Fruit fly (Drosophila melanogaster) whole organism, embryonic: ENCODE results near the gene CG31029.

Source experiments
- Aef1 ChIP-seq: fragments of 200-800 bp; sonication (Bioruptor generic); IDR thresholded peaks from 3 replicates; pipeline ENCODE4 v1.3.6; 2022; ENCODE audit warnings: missing biosample characterization, missing genetic modification characterization
- Atf6 ChIP-seq: fragments of 200-800 bp; sonication (Bioruptor generic); IDR thresholded peaks from 2 replicates; pipeline ENCODE4 v1.3.6; 2022; ENCODE audit warnings: missing biosample characterization, missing genetic modification characterization
- Awh ChIP-seq: fragments of 200-800 bp; sonication (Bioruptor generic); IDR thresholded peaks from 2 replicates; pipeline ENCODE4, ENCODE4 v1.3.6; 2022; ENCODE audit warnings: missing biosample characterization, missing genetic modification characterization
- Blimp-1 ChIP-seq: fragments of 200-800 bp; sonication (Bioruptor generic); optimal IDR thresholded peaks from 3 replicates; lab custom pipeline; 2018; ENCODE audit warnings: missing biosample characterization, missing genetic modification characterization, mild to moderate bottlenecking, moderate library complexity, missing genetic modification reagents
- CG1529 ChIP-seq: fragments of 200-800 bp; sonication (Bioruptor generic); optimal IDR thresholded peaks from 3 replicates; lab custom pipeline; 2018; ENCODE audit warnings: missing biosample characterization, missing genetic modification characterization
- CG15601 ChIP-seq: fragments of 200-800 bp; sonication (Bioruptor generic); optimal IDR thresholded peaks from 3 replicates; lab custom pipeline; 2019; ENCODE audit warnings: missing biosample characterization, mild to moderate bottlenecking, missing genetic modification characterization, moderate library complexity
- CG18011 ChIP-seq: fragments of 200-800 bp; sonication (Bioruptor generic); optimal IDR thresholded peaks from 2 replicates; lab custom pipeline; 2017; ENCODE audit warnings: missing biosample characterization, missing genetic modification characterization, mild to moderate bottlenecking, moderate library complexity, missing genotype
- CG1832 ChIP-seq: fragments of 200-800 bp; sonication (Bioruptor generic); optimal IDR thresholded peaks from 2 replicates; lab custom pipeline; 2017; ENCODE audit warnings: missing biosample characterization, mild to moderate bottlenecking, missing genetic modification characterization, inconsistent platforms
- CG2199 ChIP-seq: fragments of 200-800 bp; sonication (Bioruptor generic); IDR thresholded peaks from 3 replicates; pipeline ENCODE4 v1.3.6; 2022; ENCODE audit warnings: missing biosample characterization, missing genetic modification characterization
- CG31365 ChIP-seq: fragments of 200-800 bp; sonication (Bioruptor generic); optimal IDR thresholded peaks from 2 replicates; lab custom pipeline; 2018; ENCODE audit warnings: missing biosample characterization, mild to moderate bottlenecking, missing genetic modification characterization
- CG32532 ChIP-seq: fragments of 200-800 bp; sonication (Bioruptor generic); IDR thresholded peaks from 2 replicates; pipeline ENCODE4 v1.3.6; 2022; ENCODE audit warnings: missing biosample characterization, missing genetic modification characterization
- CG3726 ChIP-seq: fragments of 200-800 bp; sonication (Bioruptor generic); IDR thresholded peaks from 3 replicates; pipeline ENCODE4, ENCODE4 v1.3.6; 2022; ENCODE audit warnings: missing biosample characterization, missing genetic modification characterization
- CG42726 ChIP-seq: fragments of 200-800 bp; sonication (Bioruptor generic); IDR thresholded peaks from 2 replicates; pipeline ENCODE4 v1.3.6; 2022; ENCODE audit warnings: missing biosample characterization, missing genetic modification characterization; ENCODE audit not compliant: partially characterized antibody
- CG6254 ChIP-seq: fragments of 200-800 bp; sonication (Bioruptor generic); optimal IDR thresholded peaks from 3 replicates; lab custom pipeline; 2017; ENCODE audit warnings: mild to moderate bottlenecking, missing biosample characterization, missing genetic modification reagents, missing genetic modification characterization
- CG6654 ChIP-seq: fragments of 200-800 bp; sonication (Bioruptor generic); optimal IDR thresholded peaks from 2 replicates; lab custom pipeline; 2017; ENCODE audit warnings: missing biosample characterization, mild to moderate bottlenecking, missing genetic modification characterization
- CG6791 ChIP-seq: fragments of 200-800 bp; sonication (Bioruptor generic); IDR thresholded peaks from 3 replicates; pipeline ENCODE4 v1.3.6; 2022; ENCODE audit warnings: missing biosample characterization, missing genetic modification characterization; ENCODE audit not compliant: partially characterized antibody
- CG7987 ChIP-seq: fragments of 200-800 bp; sonication (Bioruptor generic); optimal IDR thresholded peaks from 2 replicates; lab custom pipeline; 2018; ENCODE audit warnings: missing biosample characterization, mild to moderate bottlenecking, missing genetic modification characterization, moderate library complexity
- CG8290 ChIP-seq, 3 experiments: fragments of 200-800 bp; sonication (Bioruptor generic); optimal IDR thresholded peaks; 2 replicates each; lab custom pipeline; 2016 to 2019; ENCODE audit warnings: missing biosample characterization in 3 of 3, missing genetic modification characterization in 3 of 3, mild to moderate bottlenecking in 2 of 3, moderate library complexity in 1 of 3
- CG9727 ChIP-seq: fragments of 200-800 bp; sonication (Bioruptor generic); optimal IDR thresholded peaks from 3 replicates; lab custom pipeline; 2017; ENCODE audit warnings: missing biosample characterization, mild to moderate bottlenecking, missing genetic modification characterization
- CTCF ChIP-seq: fragments of 200-800 bp; sonication (Bioruptor generic); optimal IDR thresholded peaks from 2 replicates; lab custom pipeline; 2017; ENCODE audit warnings: missing biosample characterization, mild to moderate bottlenecking, missing genetic modification characterization, moderate library complexity
- Doc2 ChIP-seq: fragments of 200-800 bp; sonication (Bioruptor generic); IDR thresholded peaks from 2 replicates; pipeline ENCODE4 v1.3.6; 2022; ENCODE audit warnings: missing biosample characterization, missing genetic modification characterization
- E2f2 ChIP-seq: fragments of 200-800 bp; sonication (Bioruptor generic); IDR thresholded peaks from 2 replicates; pipeline ENCODE4 v1.3.6; 2022; ENCODE audit warnings: missing biosample characterization, missing genetic modification characterization
- Elba2 ChIP-seq: fragments of 200-800 bp; sonication (Bioruptor generic); optimal IDR thresholded peaks from 3 replicates; lab custom pipeline; 2016; ENCODE audit warnings: missing biosample characterization, missing genetic modification characterization
- HLH4C ChIP-seq: fragments of 200-800 bp; sonication (Bioruptor generic); IDR thresholded peaks from 3 replicates; pipeline ENCODE4 v1.3.6; 2022; ENCODE audit warnings: missing biosample characterization, missing genetic modification characterization; ENCODE audit not compliant: partially characterized antibody
- HmgD ChIP-seq: fragments of 200-800 bp; sonication (Bioruptor generic); optimal IDR thresholded peaks from 3 replicates; lab custom pipeline; 2016; ENCODE audit warnings: missing biosample characterization, missing genetic modification characterization
- Hr78 ChIP-seq, 2 experiments: fragments of 200-800 bp in 1 of 2; fragments of >200 bp in 1 of 2; sonication (Bioruptor generic) in 1 of 2; optimal IDR thresholded peaks; 2 replicates each; lab custom pipeline; 2017 to 2019; ENCODE audit warnings: missing biosample characterization in 2 of 2, missing genetic modification characterization in 2 of 2, mild to moderate bottlenecking in 1 of 2, moderate library complexity in 1 of 2
- Hsf ChIP-seq: fragments of 200-800 bp; sonication (Bioruptor generic); optimal IDR thresholded peaks from 3 replicates; lab custom pipeline; 2016; ENCODE audit warnings: missing biosample characterization, missing genetic modification characterization
- Kr ChIP-seq: fragments of 200-800 bp; sonication (Bioruptor generic); optimal IDR thresholded peaks from 2 replicates; lab custom pipeline; 2017; ENCODE audit warnings: missing biosample characterization, mild to moderate bottlenecking, missing genetic modification characterization
- MBD-R2 ChIP-seq: fragments of 200-800 bp; sonication (Bioruptor generic); IDR thresholded peaks from 2 replicates; pipeline ENCODE4 v1.3.6; 2022; ENCODE audit warnings: missing biosample characterization, missing genetic modification characterization
- Med ChIP-seq: fragments of 200-800 bp; sonication (Bioruptor generic); peaks from one replicate; lab custom pipeline; 2016; ENCODE audit warnings: missing biosample characterization, missing genetic modification characterization, mild to moderate bottlenecking, inconsistent platforms, moderate library complexity
- NC2β ChIP-seq: fragments of 200-800 bp; sonication (Bioruptor generic); optimal IDR thresholded peaks from 2 replicates; lab custom pipeline; 2016; ENCODE audit warnings: missing biosample characterization, missing genetic modification characterization
- Opbp ChIP-seq: fragments of 200-800 bp; sonication (Bioruptor generic); IDR thresholded peaks from 3 replicates; pipeline ENCODE4 v1.3.6; 2022; ENCODE audit warnings: missing biosample characterization, missing genetic modification characterization; ENCODE audit not compliant: partially characterized antibody
- ab ChIP-seq: fragments of 200-800 bp; sonication (Bioruptor generic); optimal IDR thresholded peaks from 2 replicates; lab custom pipeline; 2016; ENCODE audit warnings: missing biosample characterization, missing genetic modification characterization
- amos ChIP-seq: fragments of 200-800 bp; sonication (Bioruptor generic); IDR thresholded peaks from 2 replicates; pipeline ENCODE4 v1.3.6; 2022; ENCODE audit warnings: missing biosample characterization, missing genetic modification characterization; ENCODE audit not compliant: partially characterized antibody
- cad ChIP-seq: fragments of >200 bp; optimal IDR thresholded peaks from 2 replicates; lab custom pipeline; 2017; ENCODE audit warnings: missing biosample characterization, missing genetic modification characterization
- crol ChIP-seq: fragments of 200-800 bp; sonication (Bioruptor generic); IDR thresholded peaks from 2 replicates; pipeline ENCODE4 v1.3.6; 2022; ENCODE audit warnings: missing biosample characterization, missing genetic modification characterization
- gsb-n ChIP-seq: fragments of 200-800 bp; sonication (Bioruptor generic); optimal IDR thresholded peaks from 3 replicates; lab custom pipeline; 2018; ENCODE audit warnings: missing biosample characterization, mild to moderate bottlenecking, missing genetic modification characterization
- insv ChIP-seq, 2 experiments: fragments of 200-800 bp; sonication (Bioruptor generic); optimal IDR thresholded peaks; 3 replicates each; lab custom pipeline; 2016 to 2018; ENCODE audit warnings: missing biosample characterization in 2 of 2, missing genetic modification characterization in 2 of 2
- knrl ChIP-seq: fragments of 200-800 bp; sonication (Bioruptor generic); IDR thresholded peaks from 3 replicates; pipeline ENCODE4 v1.3.6; 2022; ENCODE audit warnings: missing biosample characterization, missing genetic modification characterization; ENCODE audit not compliant: partially characterized antibody
- oc ChIP-seq: fragments of 200-800 bp; sonication (Bioruptor generic); optimal IDR thresholded peaks from 2 replicates; lab custom pipeline; 2018; ENCODE audit warnings: missing biosample characterization, mild to moderate bottlenecking, missing genetic modification characterization, moderate library complexity
- pita ChIP-seq: fragments of 200-800 bp; sonication (Bioruptor generic); optimal IDR thresholded peaks from 2 replicates; lab custom pipeline; 2017; ENCODE audit warnings: missing biosample characterization, mild to moderate bottlenecking, missing genetic modification characterization
- prd ChIP-seq, 3 experiments: fragments of >200 bp in 2 of 3; fragments of 200-800 bp in 1 of 3; sonication (Bioruptor generic) in 1 of 3; optimal IDR thresholded peaks in 2 of 3; IDR thresholded peaks in 1 of 3; 2 replicates in 2 of 3; 3 replicates in 1 of 3; pipeline versions ENCODE4 v1.3.6 to Lab custom; 2017 to 2022; ENCODE audit warnings: missing biosample characterization in 1 of 3, missing genetic modification characterization in 1 of 3
- ranshi ChIP-seq: fragments of 200-800 bp; sonication (Bioruptor generic); IDR thresholded peaks from 2 replicates; pipeline ENCODE4 v1.3.6; 2022; ENCODE audit warnings: missing biosample characterization, missing genetic modification characterization
- row ChIP-seq: fragments of 200-800 bp; sonication (Bioruptor generic); IDR thresholded peaks from 3 replicates; pipeline ENCODE4 v1.3.6; 2022; ENCODE audit warnings: missing biosample characterization, missing genetic modification characterization
- stwl ChIP-seq: fragments of 200-800 bp; sonication (Bioruptor generic); optimal IDR thresholded peaks from 3 replicates; lab custom pipeline; 2018; ENCODE audit warnings: missing biosample characterization, mild to moderate bottlenecking, missing genetic modification characterization, moderate library complexity
- yki ChIP-seq: fragments of >200 bp; optimal IDR thresholded peaks from 3 replicates; lab custom pipeline; 2018

Gene CG31029

DNA sequence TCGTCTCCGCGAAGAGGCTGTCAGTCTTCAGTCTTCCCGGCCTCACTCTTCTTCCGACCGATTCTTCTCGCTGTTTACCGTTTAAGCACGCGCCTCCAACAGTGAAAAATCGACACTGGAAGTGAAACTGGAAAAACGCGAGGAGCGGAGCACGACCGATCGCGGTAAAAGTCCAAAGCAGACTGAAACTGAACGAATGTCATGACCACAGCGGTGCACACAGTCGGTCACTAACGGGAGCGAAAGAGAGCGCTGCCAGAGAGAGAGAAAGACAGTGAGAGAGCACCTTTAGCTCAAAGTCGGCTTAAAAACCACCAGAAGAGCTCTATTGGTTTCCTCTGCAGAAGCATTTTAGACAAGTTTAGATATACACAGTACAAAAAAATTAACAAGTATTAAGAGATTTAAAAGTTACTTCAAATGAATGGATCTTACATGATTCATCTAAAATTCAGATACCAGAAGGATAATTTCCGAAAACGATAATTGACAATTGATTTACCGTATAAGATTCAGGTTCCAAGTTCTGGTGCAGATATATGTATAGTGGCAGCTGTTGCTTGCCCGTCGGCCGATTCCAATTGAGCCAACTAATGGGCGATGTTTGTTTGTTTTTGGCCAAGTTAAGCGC is 28.2 kb upstream of the CG31029 start, which contains the start of gene CG11498 (continued):
- TF ChIP-seq E2f2 (peak; percentile 31; the same call in 1 of the 2 replicates), CG2199 (GFP tag; lab: Robert Waterston, UW) (peak; percentile 88), Doc2 (GFP tag; lab: Robert Waterston, UW) (no peak), crol (GFP tag; lab: Robert Waterston, UW) (no peak), CG7987 (GFP tag; lab: Kevin White, UChicago) (no peak), ab (GFP tag; lab: Kevin White, UChicago) (no peak), oc (tag; lab: Kevin White, UChicago) (peak; percentile 55), yki (lab: Kevin White, UChicago) (no peak), Hr78 (GFP tag; optimal IDR thresholded peaks at IDR 0.05; lab: Kevin White, UChicago) (peak in 1 of 2 experiments; percentile 50), Hsf (GFP tag; lab: Kevin White, UChicago) (no peak), CG1832 (GFP tag; lab: Kevin White, UChicago) (peak; percentile 4)
- TF ChIP-seq, all 482 proteins: peak for 23

dm6 chr3R:30153864-30154263 is 21.7 kb upstream of the CG31029 start:
- TF ChIP-seq CG6254 (GFP tag; lab: Kevin White, UChicago), result no peak
- no peak for TF ChIP-seq CG8290 (GFP tag; optimal IDR thresholded peaks at IDR 0.05; lab: Kevin White, UChicago)
- peak in 1 of 2 experiments; percentile 47 for TF ChIP-seq CG8290 (tag; optimal IDR thresholded peaks at IDR 0.05; lab: Kevin White, UChicago)
- no peak for TF ChIP-seq Kr (GFP tag; lab: Kevin White, UChicago)
- no peak for TF ChIP-seq ranshi (GFP tag; lab: Robert Waterston, UW)
- TF ChIP-seq gsb-n (tag; lab: Kevin White, UChicago), result peak; percentile 31
- peak in 1 of 2 experiments; percentile 17 for TF ChIP-seq Hr78 (GFP tag; optimal IDR thresholded peaks at IDR 0.05; lab: Kevin White, UChicago)
- TF ChIP-seq HmgD (GFP tag; lab: Kevin White, UChicago), result peak; percentile 3
- TF ChIP-seq pita (GFP tag; lab: Kevin White, UChicago), result peak; percentile 12
- peak; percentile 32 for TF ChIP-seq CG15601 (tag; lab: Kevin White, UChicago)
- TF ChIP-seq CG32532 (GFP tag; lab: Robert Waterston, UW), result 0 out of 2 replicates have a peak, but pooled peaks have one; percentile 24
- peak; percentile 16; the same call in 1 of the 2 replicates for TF ChIP-seq MBD-R2
- TF ChIP-seq CG1529, result no peak
- TF ChIP-seq Med, result peak; percentile 36
- TF ChIP-seq CG9727 (GFP tag; lab: Kevin White, UChicago), result no peak
- peak; percentile 75 for TF ChIP-seq cad (GFP tag; lab: Kevin White, UChicago)
- TF ChIP-seq CTCF (GFP tag; lab: Kevin White, UChicago), result peak; percentile 53
- peak; percentile 55 for TF ChIP-seq stwl (tag; lab: Kevin White, UChicago)
- TF ChIP-seq Atf6, result no peak
- peak; percentile 33; the same call in 1 of the 3 replicates for TF ChIP-seq Opbp (GFP tag; lab: Robert Waterston, UW)
- no peak for TF ChIP-seq NC2β (GFP tag; lab: Kevin White, UChicago)
- TF ChIP-seq CG18011 (GFP tag; lab: Kevin White, UChicago), result peak; percentile 55
- TF ChIP-seq amos (GFP tag; lab: Robert Waterston, UW), result peak; percentile 18; the same call in 1 of the 2 replicates
- TF ChIP-seq Awh (GFP tag; lab: Robert Waterston, UW), result no peak
- peak; percentile 30; the same call in 1 of the 3 replicates for TF ChIP-seq HLH4C (GFP tag; lab: Robert Waterston, UW)
- TF ChIP-seq insv (GFP tag; optimal IDR thresholded peaks at IDR 0.05; lab: Kevin White, UChicago), result peak in 1 of 2 experiments; percentile 71
- TF ChIP-seq CG6654 (GFP tag; lab: Kevin White, UChicago), result peak; percentile 98
- TF ChIP-seq prd (optimal IDR thresholded peaks at IDR 0.05; lab: Kevin White, UChicago), result no peak
- TF ChIP-seq prd (GFP tag; IDR thresholded peaks at IDR 0.05; lab: Robert Waterston, UW), result peak; percentile 15; the same call in 1 of the 3 replicates
- 0 out of 2 replicates have a peak, but pooled peaks have one; percentile 34 for TF ChIP-seq CG42726
- TF ChIP-seq CG31365 (tag; lab: Kevin White, UChicago), result peak; percentile 95
- TF ChIP-seq CG3726 (GFP tag; lab: Robert Waterston, UW), result no peak
- peak; percentile 90 for TF ChIP-seq CG2199 (GFP tag; lab: Robert Waterston, UW)
- no peak for TF ChIP-seq Aef1 (GFP tag; lab: Robert Waterston, UW)
- peak; percentile 56 for TF ChIP-seq Blimp-1 (GFP tag; lab: Kevin White, UChicago)
- peak; percentile 65; the same call in 2 of the 3 replicates for TF ChIP-seq CG6791 (GFP tag; lab: Robert Waterston, UW)
- TF ChIP-seq knrl (GFP tag; lab: Robert Waterston, UW), result peak; percentile 14; the same call in 1 of the 3 replicates
- peak; percentile 81 for TF ChIP-seq Elba2 (GFP tag; lab: Kevin White, UChicago)
- no peak for TF ChIP-seq row (GFP tag; lab: Robert Waterston, UW)
